Fruit fly (Drosophila melanogaster) whole organism, embryonic: ENCODE data around the gene CG4210.

Experiments used
- CG11456 ChIP-seq: fragments of 200-800 bp; sonication (Bioruptor generic); IDR thresholded peaks from 3 replicates; pipeline ENCODE4 v1.3.6; 2022; ENCODE audit warnings: missing biosample characterization, missing genetic modification characterization
- CG12769 ChIP-seq: fragments of 200-800 bp; sonication (Bioruptor generic); optimal IDR thresholded peaks from 2 replicates; lab custom pipeline; 2019; ENCODE audit warnings: missing biosample characterization, mild to moderate bottlenecking, missing genetic modification characterization, moderate library complexity
- CG15479 ChIP-seq: fragments of 200-800 bp; sonication (Bioruptor generic); optimal IDR thresholded peaks from 3 replicates; lab custom pipeline; 2019; ENCODE audit warnings: missing biosample characterization, mild to moderate bottlenecking, missing genetic modification characterization, moderate library complexity
- CG17359 ChIP-seq: fragments of 200-800 bp; sonication (Bioruptor generic); optimal IDR thresholded peaks from 3 replicates; lab custom pipeline; 2018; ENCODE audit warnings: missing biosample characterization, mild to moderate bottlenecking, missing genetic modification characterization, moderate library complexity
- CG17385 ChIP-seq: fragments of 200-800 bp; sonication (Bioruptor generic); optimal IDR thresholded peaks from 3 replicates; lab custom pipeline; 2018; ENCODE audit warnings: missing biosample characterization, mild to moderate bottlenecking, missing genetic modification characterization
- CG2120 ChIP-seq: fragments of 200-800 bp; sonication (Bioruptor generic); optimal IDR thresholded peaks from 3 replicates; lab custom pipeline; 2016; ENCODE audit warnings: missing biosample characterization, missing genetic modification characterization
- CG2202 ChIP-seq: fragments of 200-800 bp; sonication (Bioruptor generic); optimal IDR thresholded peaks from 2 replicates; lab custom pipeline; 2018; ENCODE audit warnings: missing biosample characterization, mild to moderate bottlenecking, missing genetic modification characterization
- CG30020 ChIP-seq: fragments of 200-800 bp; optimal IDR thresholded peaks from 2 replicates; lab custom pipeline; 2019; ENCODE audit warnings: missing biosample characterization, mild to moderate bottlenecking, missing genetic modification characterization, moderate library complexity
- CG31365 ChIP-seq: fragments of 200-800 bp; sonication (Bioruptor generic); optimal IDR thresholded peaks from 2 replicates; lab custom pipeline; 2018; ENCODE audit warnings: missing biosample characterization, mild to moderate bottlenecking, missing genetic modification characterization
- CG33213 ChIP-seq: fragments of 200-800 bp; sonication (Bioruptor generic); optimal IDR thresholded peaks from 3 replicates; lab custom pipeline; 2016; ENCODE audit warnings: missing biosample characterization, missing genetic modification characterization
- CG3995 ChIP-seq: fragments of 200-800 bp; sonication (Bioruptor generic); optimal IDR thresholded peaks from 3 replicates; lab custom pipeline; 2016; ENCODE audit warnings: missing biosample characterization, missing genetic modification characterization
- CG7372 ChIP-seq: fragments of 200-800 bp; sonication (Bioruptor generic); IDR thresholded peaks from 2 replicates; pipeline ENCODE4 v1.3.6; 2022; ENCODE audit warnings: missing biosample characterization, missing genetic modification characterization
- CG8359 ChIP-seq: fragments of 200-800 bp; sonication (Bioruptor generic); optimal IDR thresholded peaks from 2 replicates; lab custom pipeline; 2017; ENCODE audit warnings: missing biosample characterization, mild to moderate bottlenecking, missing genetic modification characterization, borderline replicate concordance
- CG9817 ChIP-seq: fragments of 200-800 bp; sonication (Bioruptor generic); optimal IDR thresholded peaks from 2 replicates; lab custom pipeline; 2018; ENCODE audit warnings: missing biosample characterization, mild to moderate bottlenecking, missing genetic modification characterization, moderate library complexity
- D ChIP-seq, 2 experiments: fragments of 200-800 bp in 1 of 2; fragments of >200 bp in 1 of 2; sonication (Bioruptor generic) in 1 of 2; optimal IDR thresholded peaks; 2 replicates in 1 of 2; 3 replicates in 1 of 2; lab custom pipeline; 2017; ENCODE audit warnings: mild to moderate bottlenecking in 1 of 2, missing biosample characterization in 1 of 2, missing genetic modification characterization in 1 of 2, missing genetic modification reagents in 1 of 2
- Drgx ChIP-seq: fragments of 200-800 bp; sonication (Bioruptor generic); IDR thresholded peaks from 2 replicates; pipeline ENCODE4 v1.3.6; 2022; ENCODE audit warnings: missing biosample characterization, missing genetic modification characterization
- Ets65A ChIP-seq: fragments of 200-800 bp; sonication (Bioruptor generic); peaks from one replicate; lab custom pipeline; 2016; ENCODE audit warnings: missing biosample characterization, missing genetic modification characterization
- GATAe ChIP-seq: fragments of 200-800 bp; sonication (Bioruptor generic); conservative IDR thresholded peaks from 2 replicates; pipeline ENCODE4 v1.3.6; 2022; ENCODE audit warnings: missing biosample characterization, missing genetic modification characterization
- Hmx ChIP-seq: fragments of 200-800 bp; sonication (Bioruptor generic); optimal IDR thresholded peaks from 2 replicates; lab custom pipeline; 2016; ENCODE audit warnings: missing biosample characterization, missing genetic modification characterization
- Mes4 ChIP-seq: fragments of 200-800 bp; sonication (Bioruptor generic); optimal IDR thresholded peaks from 2 replicates; lab custom pipeline; 2016; ENCODE audit warnings: missing biosample characterization, missing genetic modification characterization
- Mrtf ChIP-seq: fragments of 200-800 bp; sonication (Bioruptor generic); IDR thresholded peaks from 3 replicates; pipeline ENCODE4 v1.3.6; 2022; ENCODE audit warnings: missing biosample characterization, missing genetic modification characterization
- Optix ChIP-seq: fragments of 200-800 bp; sonication (Bioruptor generic); IDR thresholded peaks from 3 replicates; pipeline ENCODE4 v1.3.6; 2022; ENCODE audit warnings: missing biosample characterization, missing genetic modification characterization
- Xbp1 ChIP-seq: fragments of 200-800 bp; sonication (Bioruptor generic); optimal IDR thresholded peaks from 3 replicates; lab custom pipeline; 2016; ENCODE audit warnings: missing biosample characterization, mild to moderate bottlenecking, missing genetic modification characterization
- ash1 ChIP-seq: fragments of 200-800 bp; sonication (Bioruptor generic); optimal IDR thresholded peaks from 2 replicates; lab custom pipeline; 2018; ENCODE audit warnings: missing biosample characterization, mild to moderate bottlenecking, missing genetic modification characterization
- bigmax ChIP-seq: fragments of 200-800 bp; sonication (Bioruptor generic); optimal IDR thresholded peaks from 2 replicates; lab custom pipeline; 2018; ENCODE audit warnings: missing biosample characterization, mild to moderate bottlenecking, missing genetic modification characterization
- chm ChIP-seq: fragments of 200-800 bp; sonication (Bioruptor generic); IDR thresholded peaks from 2 replicates; pipeline ENCODE4 v1.3.6; 2022; ENCODE audit warnings: missing biosample characterization, missing genetic modification characterization
- chn ChIP-seq: fragments of 200-800 bp; sonication (Bioruptor generic); optimal IDR thresholded peaks from 2 replicates; lab custom pipeline; 2016; ENCODE audit warnings: missing biosample characterization, missing genetic modification characterization
- cwo ChIP-seq: fragments of 200-800 bp; sonication (Bioruptor generic); optimal IDR thresholded peaks from 3 replicates; lab custom pipeline; 2017; ENCODE audit warnings: missing biosample characterization, missing genetic modification characterization, mild to moderate bottlenecking, moderate library complexity, missing genetic modification reagents
- emc ChIP-seq: fragments of 200-800 bp; sonication (Bioruptor generic); optimal IDR thresholded peaks from 2 replicates; lab custom pipeline; 2016; ENCODE audit warnings: missing biosample characterization, missing genetic modification characterization
- fd102C ChIP-seq: fragments of 200-800 bp; sonication (Bioruptor generic); optimal IDR thresholded peaks from 2 replicates; lab custom pipeline; 2018; ENCODE audit warnings: missing biosample characterization, mild to moderate bottlenecking, missing genetic modification characterization, moderate library complexity
- fu2 ChIP-seq: fragments of 200-800 bp; sonication (Bioruptor generic); optimal IDR thresholded peaks from 2 replicates; lab custom pipeline; 2016; ENCODE audit warnings: missing biosample characterization, missing genetic modification characterization
- ham ChIP-seq: fragments of 200-800 bp; sonication (Bioruptor generic); IDR thresholded peaks from 2 replicates; pipeline ENCODE4 v1.3.6; 2022; ENCODE audit warnings: missing biosample characterization, missing genetic modification characterization
- inv ChIP-seq: fragments of 200-800 bp; sonication (Bioruptor generic); IDR thresholded peaks from 2 replicates; pipeline ENCODE4 v1.3.6; 2022; ENCODE audit warnings: missing biosample characterization, missing genetic modification characterization; ENCODE audit not compliant: partially characterized antibody
- jumu ChIP-seq: fragments of 200-800 bp; sonication (Bioruptor generic); optimal IDR thresholded peaks from 3 replicates; lab custom pipeline; 2016; ENCODE audit warnings: missing biosample characterization, missing genetic modification characterization
- lab ChIP-seq: fragments of 200-800 bp; sonication (Bioruptor generic); optimal IDR thresholded peaks from 3 replicates; lab custom pipeline; 2017; ENCODE audit warnings: missing biosample characterization, missing genetic modification characterization, mild to moderate bottlenecking, moderate library complexity, missing genetic modification reagents
- nom ChIP-seq: fragments of 200-800 bp; sonication (Bioruptor generic); optimal IDR thresholded peaks from 2 replicates; lab custom pipeline; 2017; ENCODE audit warnings: missing biosample characterization, missing genetic modification characterization, mild to moderate bottlenecking, moderate library complexity, missing genetic modification reagents
- pnt ChIP-seq: fragments of 200-800 bp; sonication (Bioruptor generic); optimal IDR thresholded peaks from 3 replicates; lab custom pipeline; 2016; ENCODE audit warnings: missing biosample characterization, missing genetic modification characterization
- pum ChIP-seq: fragments of 200-800 bp; sonication (Bioruptor generic); optimal IDR thresholded peaks from 2 replicates; lab custom pipeline; 2016; ENCODE audit warnings: missing biosample characterization, missing genetic modification characterization
- schlank ChIP-seq: fragments of 200-800 bp; sonication (Bioruptor generic); optimal IDR thresholded peaks from 2 replicates; lab custom pipeline; 2018; ENCODE audit warnings: missing biosample characterization, mild to moderate bottlenecking, missing genetic modification characterization
- slbo ChIP-seq: fragments of 200-800 bp; sonication (Bioruptor generic); IDR thresholded peaks from 2 replicates; pipeline ENCODE4 v1.3.6; 2022; ENCODE audit warnings: missing biosample characterization, missing genetic modification characterization
- sr ChIP-seq: fragments of 200-800 bp; sonication (Bioruptor generic); IDR thresholded peaks from 3 replicates; pipeline ENCODE4 v1.3.6; 2022; ENCODE audit warnings: missing biosample characterization, missing genetic modification characterization
- tio ChIP-seq: fragments of 200-800 bp; sonication (Bioruptor generic); optimal IDR thresholded peaks from 2 replicates; lab custom pipeline; 2017; ENCODE audit warnings: missing biosample characterization, missing genetic modification characterization, inconsistent platforms
- tup ChIP-seq: fragments of 200-800 bp; sonication (Bioruptor generic); optimal IDR thresholded peaks from 2 replicates; lab custom pipeline; 2016; ENCODE audit warnings: missing biosample characterization, mild to moderate bottlenecking, missing genetic modification characterization, moderate library complexity
- twi ChIP-seq: fragments of 200-800 bp; optimal IDR thresholded peaks from 2 replicates; lab custom pipeline; 2019; ENCODE audit warnings: missing biosample characterization, mild to moderate bottlenecking, missing genetic modification characterization, moderate library complexity
- unc-4 ChIP-seq: fragments of 200-800 bp; sonication (Bioruptor generic); IDR thresholded peaks from 2 replicates; pipeline ENCODE4 v1.3.6; 2022; ENCODE audit warnings: missing biosample characterization, missing genetic modification characterization; ENCODE audit not compliant: partially characterized antibody
- vfl ChIP-seq: fragments of 200-800 bp; sonication (Bioruptor generic); optimal IDR thresholded peaks from 2 replicates; lab custom pipeline; 2016; ENCODE audit warnings: missing biosample characterization, missing genetic modification characterization
- z ChIP-seq: fragments of 200-800 bp; sonication (Bioruptor generic); IDR thresholded peaks from 3 replicates; pipeline ENCODE4 v1.3.6; 2022; ENCODE audit warnings: missing biosample characterization, missing genetic modification characterization
- zfh2 ChIP-seq: fragments of 200-800 bp; sonication (Bioruptor generic); optimal IDR thresholded peaks from 2 replicates; lab custom pipeline; 2016; ENCODE audit warnings: missing biosample characterization, missing genetic modification characterization

Gene CG4210

dm6 chr3R:15242186-15243045, 28.6 kb downstream of the CG4210 start, which contains the start of the genes tefu and Hsc70-4 (continued):
- TF ChIP-seq CG33213 (GFP tag; lab: Kevin White, UChicago) (peak; percentile 55), D (optimal IDR thresholded peaks at IDR 0.05; lab: Kevin White, UChicago) (no peak), D (GFP tag; optimal IDR thresholded peaks at IDR 0.05; lab: Kevin White, UChicago) (peak; percentile 34), chm (no peak), vfl (GFP tag; lab: Kevin White, UChicago) (peak; percentile 71), inv (GFP tag; lab: Robert Waterston, UW) (no peak), CG31365 (tag; lab: Kevin White, UChicago) (peak; percentile 4), Optix (peak; percentile 60; the same call in 2 of the 3 replicates), Hmx (GFP tag; lab: Kevin White, UChicago) (no peak), Xbp1 (GFP tag; lab: Kevin White, UChicago) (peak; percentile 90), CG8359 (GFP tag; lab: Kevin White, UChicago) (peak; percentile 26), slbo (GFP tag; lab: Robert Waterston, UW) (peak; percentile 90), nom (GFP tag; lab: Kevin White, UChicago) (peak; percentile 64), CG3995 (GFP tag; lab: Kevin White, UChicago) (peak; percentile 6), emc (GFP tag; lab: Kevin White, UChicago) (no peak), jumu (GFP tag; lab: Kevin White, UChicago) (peak; percentile 78), lab (peak; percentile 19), GATAe (GFP tag; lab: Robert Waterston, UW) (no peak), Mrtf (GFP tag; lab: Robert Waterston, UW) (peak; percentile 83), CG15479 (no peak), twi (tag; lab: Kevin White, UChicago) (peak; percentile 61), chn (GFP tag; lab: Kevin White, UChicago) (peak; percentile 82), CG11456 (GFP tag; lab: Robert Waterston, UW) (peak; percentile 89), CG9817 (tag; lab: Kevin White, UChicago) (peak; percentile 84), CG7372 (GFP tag; lab: Robert Waterston, UW) (peak; percentile 73), tio (GFP tag; lab: Kevin White, UChicago) (no peak), ham (GFP tag; lab: Robert Waterston, UW) (peak; percentile 52; the same call in 1 of the 2 replicates), sr (GFP tag; lab: Robert Waterston, UW) (no peak; the same call in 2 of the 3 replicates), CG2120 (GFP tag; lab: Kevin White, UChicago) (peak; percentile 84), zfh2 (peak; percentile 81), CG2202 (tag; lab: Kevin White, UChicago) (peak; percentile 40), cwo (GFP tag; lab: Kevin White, UChicago) (no peak), tup (peak; percentile 50), unc-4 (peak; percentile 26; the same call in 1 of the 2 replicates), CG17385 (GFP tag; lab: Kevin White, UChicago) (peak; percentile 61), ash1 (GFP tag; lab: Kevin White, UChicago) (no peak), Mes4 (GFP tag; lab: Kevin White, UChicago) (peak; percentile 45), CG17359 (tag; lab: Kevin White, UChicago) (peak; percentile 58), schlank (tag; lab: Kevin White, UChicago) (peak; percentile 28), fu2 (GFP tag; lab: Kevin White, UChicago) (peak; percentile 48), CG30020 (tag; lab: Kevin White, UChicago) (peak; percentile 97), pum (GFP tag; lab: Kevin White, UChicago) (peak; percentile 69), bigmax (GFP tag; lab: Kevin White, UChicago) (no peak), Ets65A (peak; percentile 98), Drgx (GFP tag; lab: Robert Waterston, UW) (peak; percentile 42; the same call in 1 of the 2 replicates), CG12769 (no peak), fd102C (GFP tag; lab: Kevin White, UChicago) (no peak), pnt (GFP tag; lab: Kevin White, UChicago) (peak; percentile 85), z (GFP tag; lab: Robert Waterston, UW) (no peak; the same call in 2 of the 3 replicates)
